Worm (Caenorhabditis elegans) whole organism, young adult: Measurements from ENCODE around the gene fbxb-5.
A peak's percentile ranks its signal among the peaks of the same experiment; 100 is the strongest.
"Not testable (repeated sequence)": the region's sequence is repeated elsewhere in the genome, so short reads cannot be mapped to it uniquely, and the experiment has no call there.

Source experiments
- B0261.1 ChIP-seq: sonication (generic microtip); optimal IDR thresholded peaks from 2 replicates; lab custom pipeline; 2016; ENCODE audit warnings: mild to moderate bottlenecking, missing genetic modification characterization, moderate library complexity, missing compliant biosample characterization
- C06A6.2 ChIP-seq: fragments of 200-800 bp; sonication (Bioruptor generic); conservative IDR thresholded peaks from 2 replicates; pipeline ENCODE4 v1.3.6; 2022; ENCODE audit warnings: missing genetic modification characterization, missing compliant biosample characterization
- C17E4.6 ChIP-seq: fragments of 200-800 bp; sonication (Bioruptor generic); IDR thresholded peaks from 2 replicates; pipeline ENCODE4 v1.3.6; 2022; ENCODE audit warnings: missing genetic modification reagents, missing genetic modification characterization, missing compliant biosample characterization
- F10E7.11 ChIP-seq: sonication (generic microtip); optimal IDR thresholded peaks from 2 replicates; lab custom pipeline; 2017; ENCODE audit warnings: mild to moderate bottlenecking, missing genetic modification characterization, moderate library complexity, missing compliant biosample characterization
- F39B2.1 ChIP-seq: fragments of 200-800 bp; sonication (Bioruptor generic); IDR thresholded peaks from 2 replicates; pipeline ENCODE4 v1.3.6; 2022; ENCODE audit warnings: missing genetic modification reagents, missing genetic modification characterization, missing compliant biosample characterization
- Y53G8AR.9 ChIP-seq: fragments of 200-800 bp; sonication (Bioruptor generic); conservative IDR thresholded peaks from 2 replicates; pipeline ENCODE4 v1.3.6; 2022; ENCODE audit warnings: missing genetic modification reagents, missing genetic modification characterization, missing compliant biosample characterization
- akir-1 ChIP-seq: fragments of 200-800 bp; sonication (Bioruptor generic); optimal IDR thresholded peaks from 2 replicates; lab custom pipeline; 2018; ENCODE audit warnings: mild to moderate bottlenecking, missing genetic modification characterization, moderate library complexity, missing compliant biosample characterization
- attf-6 ChIP-seq: fragments of 200-800 bp; sonication (Bioruptor generic); IDR thresholded peaks from 2 replicates; pipeline ENCODE4 v1.3.6; 2022; ENCODE audit warnings: missing genetic modification reagents, missing genetic modification characterization, missing compliant biosample characterization
- ceh-27 ChIP-seq: fragments of 200-800 bp; sonication (Bioruptor generic); optimal IDR thresholded peaks from 2 replicates; lab custom pipeline; 2018; ENCODE audit warnings: mild to moderate bottlenecking, missing genetic modification characterization, moderate library complexity, missing compliant biosample characterization
- ceh-79 ChIP-seq: sonication (generic microtip); optimal IDR thresholded peaks from 2 replicates; lab custom pipeline; 2017; ENCODE audit warnings: mild to moderate bottlenecking, missing genetic modification characterization, missing compliant biosample characterization
- dox-1 ChIP-seq: fragments of 200-800 bp; sonication (Bioruptor generic); IDR thresholded peaks from 2 replicates; pipeline ENCODE4 v1.3.6; 2022; ENCODE audit warnings: missing genetic modification reagents, missing genetic modification characterization, missing compliant biosample characterization
- egl-18 ChIP-seq: fragments of 200-800 bp; sonication (Bioruptor generic); IDR thresholded peaks from 2 replicates; pipeline ENCODE4 v1.3.6; 2022; ENCODE audit warnings: missing genetic modification reagents, missing genetic modification characterization, missing compliant biosample characterization
- ekl-4 ChIP-seq: fragments of 200-800 bp; sonication (Bioruptor generic); IDR thresholded peaks from 2 replicates; pipeline ENCODE4 v1.3.6; 2022; ENCODE audit warnings: missing genetic modification reagents, missing genetic modification characterization, missing compliant biosample characterization
- ets-4 ChIP-seq: fragments of 200-800 bp; sonication (Bioruptor generic); optimal IDR thresholded peaks from 2 replicates; lab custom pipeline; 2018; ENCODE audit warnings: mild to moderate bottlenecking, missing genetic modification characterization, missing compliant biosample characterization
- gei-17 ChIP-seq: fragments of 200-800 bp; sonication (Bioruptor generic); optimal IDR thresholded peaks from 2 replicates; lab custom pipeline; 2018; ENCODE audit warnings: mild to moderate bottlenecking, missing genetic modification characterization, missing compliant biosample characterization
- hlh-26 ChIP-seq: fragments of 200-800 bp; sonication (Bioruptor generic); conservative IDR thresholded peaks from 2 replicates; pipeline ENCODE4 v1.3.6; 2022; ENCODE audit warnings: missing genetic modification reagents, missing genetic modification characterization, missing compliant biosample characterization
- hmg-20 ChIP-seq: fragments of 200-800 bp; sonication (Bioruptor generic); IDR thresholded peaks from 2 replicates; pipeline ENCODE4 v1.3.6; 2022; ENCODE audit warnings: missing genetic modification reagents, missing genetic modification characterization, missing compliant biosample characterization
- hsf-1 ChIP-seq: fragments of 200-800 bp; sonication (Bioruptor generic); IDR thresholded peaks from 2 replicates; pipeline ENCODE4 v1.3.6; 2022; ENCODE audit warnings: missing genetic modification reagents, missing genetic modification characterization, missing compliant biosample characterization
- let-607 ChIP-seq, 2 experiments: fragments of 200-800 bp in 1 of 2; sonication (Bioruptor generic) in 1 of 2; sonication (generic microtip) in 1 of 2; optimal IDR thresholded peaks; 2 replicates each; lab custom pipeline; 2016 to 2018; ENCODE audit warnings: mild to moderate bottlenecking in 2 of 2, missing compliant biosample characterization in 2 of 2, missing genetic modification characterization in 2 of 2, moderate library complexity in 2 of 2, missing genotype in 1 of 2
- lin-26 ChIP-seq: fragments of 200-800 bp; sonication (Bioruptor generic); IDR thresholded peaks from 2 replicates; pipeline ENCODE4 v1.3.6; 2022; ENCODE audit warnings: missing genetic modification reagents, missing genetic modification characterization, missing compliant biosample characterization
- lin-35 ChIP-seq, 3 experiments: fragments of 150-350 bp in 2 of 3; sonication (generic microtip) in 1 of 3; optimal IDR thresholded peaks; 2 replicates each; lab custom pipeline; 2014 to 2018; ENCODE audit warnings: missing biosample characterization in 3 of 3, missing genetic modification characterization in 3 of 3, missing genetic modification reagents in 3 of 3
- lin-40 ChIP-seq: sonication (generic microtip); optimal IDR thresholded peaks from 2 replicates; lab custom pipeline; 2016; ENCODE audit warnings: missing genetic modification characterization, mild to moderate bottlenecking, missing compliant biosample characterization, missing genotype, missing genetic modification reagents
- madf-3 ChIP-seq: fragments of 200-800 bp; sonication (Bioruptor generic); IDR thresholded peaks from 2 replicates; pipeline ENCODE4 v1.3.6; 2022; ENCODE audit warnings: missing genetic modification reagents, missing genetic modification characterization, missing compliant biosample characterization
- madf-8 ChIP-seq: fragments of 200-800 bp; sonication (Bioruptor generic); conservative IDR thresholded peaks from 2 replicates; pipeline ENCODE4 v1.3.6; 2022; ENCODE audit warnings: missing genetic modification reagents, missing genetic modification characterization, missing compliant biosample characterization
- mcd-1 ChIP-seq: fragments of 200-800 bp; sonication (Bioruptor generic); IDR thresholded peaks from 2 replicates; pipeline ENCODE4 v1.3.6; 2022; ENCODE audit warnings: missing genetic modification reagents, missing genetic modification characterization, missing compliant biosample characterization
- mxl-1 ChIP-seq: sonication (generic microtip); optimal IDR thresholded peaks from 2 replicates; lab custom pipeline; 2016; ENCODE audit warnings: missing genetic modification characterization, missing compliant biosample characterization
- nfya-1 ChIP-seq: sonication (generic microtip); optimal IDR thresholded peaks from 2 replicates; lab custom pipeline; 2017; ENCODE audit warnings: antibody characterized with exemption, missing compliant biosample characterization, missing genetic modification characterization, borderline replicate concordance; ENCODE audit not compliant: insufficient read depth
- nfya-2 ChIP-seq: fragments of 200-800 bp; sonication (Bioruptor generic); IDR thresholded peaks from 2 replicates; pipeline ENCODE4 v1.3.6; 2022; ENCODE audit warnings: missing genetic modification reagents, missing genetic modification characterization, missing compliant biosample characterization
- nhr-27 ChIP-seq: fragments of 200-800 bp; sonication (Bioruptor generic); optimal IDR thresholded peaks from 2 replicates; lab custom pipeline; 2018; ENCODE audit warnings: mild to moderate bottlenecking, missing genetic modification characterization, moderate library complexity, missing compliant biosample characterization
- nhr-80 ChIP-seq: sonication (generic microtip); optimal IDR thresholded peaks from 2 replicates; lab custom pipeline; 2016; ENCODE audit warnings: missing genetic modification characterization, missing compliant biosample characterization
- nhr-90 ChIP-seq: sonication (generic microtip); optimal IDR thresholded peaks from 2 replicates; lab custom pipeline; 2016; ENCODE audit warnings: missing genotype, mild to moderate bottlenecking, missing genetic modification characterization, missing compliant biosample characterization
- rcor-1 ChIP-seq: fragments of 200-800 bp; sonication (Bioruptor generic); IDR thresholded peaks from 2 replicates; pipeline ENCODE4 v1.3.6; 2022; ENCODE audit warnings: missing genetic modification reagents, missing genetic modification characterization, missing compliant biosample characterization
- sea-2 ChIP-seq: fragments of 200-800 bp; sonication (Bioruptor generic); IDR thresholded peaks from 2 replicates; pipeline ENCODE4 v1.3.6; 2022; ENCODE audit warnings: missing genetic modification characterization, missing compliant biosample characterization
- tbp1 ChIP-seq: fragments of 200-800 bp; sonication (Bioruptor generic); optimal IDR thresholded peaks from 2 replicates; lab custom pipeline; 2018; ENCODE audit warnings: mild to moderate bottlenecking, missing genetic modification characterization, missing compliant biosample characterization
- unc-130 ChIP-seq: sonication (generic microtip); optimal IDR thresholded peaks from 2 replicates; lab custom pipeline; 2016; ENCODE audit warnings: missing genetic modification reagents, missing genetic modification characterization, missing compliant biosample characterization
- unc-62 ChIP-seq: fragments of 150-350 bp; optimal IDR thresholded peaks from 2 replicates; lab custom pipeline; 2014; ENCODE audit warnings: missing biosample characterization, missing genetic modification reagents, missing genetic modification characterization
- xnd-1 ChIP-seq: sonication (generic microtip); optimal IDR thresholded peaks from 2 replicates; lab custom pipeline; 2016; ENCODE audit warnings: missing genotype, missing genetic modification reagents, missing genetic modification characterization, missing compliant biosample characterization
- zim-3 ChIP-seq: sonication (generic microtip); optimal IDR thresholded peaks from 2 replicates; lab custom pipeline; 2017; ENCODE audit warnings: mild to moderate bottlenecking, missing genetic modification characterization, moderate library complexity, missing compliant biosample characterization
- ztf-3 ChIP-seq: fragments of 200-800 bp; sonication (Bioruptor generic); optimal IDR thresholded peaks from 2 replicates; lab custom pipeline; 2018; ENCODE audit warnings: mild to moderate bottlenecking, missing genetic modification characterization, missing compliant biosample characterization

The fbxb-5 gene

DNA sequence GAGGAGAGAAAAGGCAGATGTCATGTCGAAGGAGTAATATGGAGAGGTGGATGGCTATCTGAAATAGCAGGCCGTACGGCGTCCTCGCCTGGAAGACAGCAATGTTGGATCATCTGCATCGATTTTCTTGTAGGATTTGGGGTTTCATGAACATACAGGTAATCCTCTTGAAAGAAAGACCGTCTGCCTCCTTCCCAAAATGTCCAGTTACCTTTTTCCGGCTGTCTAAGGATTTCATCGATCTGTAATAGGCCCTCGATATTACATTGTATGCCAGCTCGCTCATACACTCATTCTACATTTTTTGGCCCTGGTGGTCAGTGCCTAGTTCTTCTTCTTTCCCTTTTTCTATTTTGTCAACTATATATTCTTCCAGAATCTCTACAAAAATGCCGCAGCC, at the start of gene fbxb-5, which contains the start of gene btb-8:
Gene fbxb-5 (minus strand): TSS at position 101 of the 400 bp plus-strand sequence.
Gene btb-8 (plus strand): TSS at position 377 of the 400 bp plus-strand sequence.
- TF ChIP-seq mxl-1 (tag; lab: Kevin White, UChicago): no peak
- TF ChIP-seq lin-40: no peak
- no peak for TF ChIP-seq nhr-27 (tag; lab: Kevin White, UChicago)
- TF ChIP-seq attf-6 (GFP tag; lab: Robert Waterston, UW): no peak
- no peak for TF ChIP-seq nhr-80
- TF ChIP-seq ekl-4 (GFP tag; lab: Robert Waterston, UW): no peak
- TF ChIP-seq tbp1: no peak

DNA sequence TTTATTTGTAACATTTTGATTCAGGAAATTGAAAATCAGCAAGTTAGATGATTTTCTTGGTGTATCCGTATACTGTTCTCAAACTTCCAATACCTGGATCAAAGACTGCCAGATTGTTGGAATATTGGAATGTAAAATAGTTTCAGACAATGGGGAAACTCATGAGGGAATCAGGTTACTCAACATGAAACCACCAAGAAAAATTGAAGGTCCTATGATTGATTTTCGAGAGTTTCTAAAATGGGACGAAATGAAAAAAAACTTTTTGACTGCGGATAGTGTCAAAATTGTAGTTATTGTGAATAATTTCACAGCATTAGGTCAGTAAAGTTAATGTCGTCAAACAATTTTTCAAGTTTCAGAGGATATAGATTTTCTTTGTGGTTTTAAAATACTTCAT, 49.5 kb upstream of the fbxb-5 start, which contains the start of gene math-3:
Gene math-3 (plus strand): TSS at position 301 of the 400 bp plus-strand sequence.
- TF ChIP-seq sea-2: no peak
- TF ChIP-seq F39B2.1 (GFP tag; lab: Robert Waterston, UW): no peak
- TF ChIP-seq lin-26 (GFP tag; lab: Robert Waterston, UW): no peak
- TF ChIP-seq F10E7.11 (tag; lab: Kevin White, UChicago): no peak
- no peak for TF ChIP-seq mcd-1 (GFP tag; lab: Robert Waterston, UW)
- no peak for TF ChIP-seq zim-3
- no peak for TF ChIP-seq unc-62 (GFP tag; lab: Kevin White, UChicago)
- no peak for TF ChIP-seq ceh-27
- no peak for TF ChIP-seq C17E4.6 (GFP tag; lab: Robert Waterston, UW)
- TF ChIP-seq nfya-1 (tag; lab: Kevin White, UChicago): no peak
- TF ChIP-seq, all 124 proteins: peak for 0

DNA sequence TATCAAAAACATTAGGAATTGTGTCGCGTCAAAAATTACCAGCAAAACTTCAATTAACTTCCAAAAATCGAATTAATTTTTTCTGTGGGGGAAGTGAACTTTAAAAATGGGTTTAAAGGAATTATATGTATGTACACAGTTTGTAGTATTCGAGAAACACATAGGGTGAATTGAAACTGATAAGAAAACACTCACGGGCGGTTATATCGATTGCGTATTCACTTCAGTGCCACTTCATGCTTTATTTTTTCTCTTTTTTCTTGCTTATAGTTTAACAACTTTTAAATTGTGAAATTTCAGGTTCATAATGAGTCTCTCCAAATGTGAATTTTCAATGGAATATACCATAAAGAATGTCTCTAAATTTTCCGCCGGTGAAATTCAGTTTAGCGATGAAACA, 49.1 kb upstream of the fbxb-5 start, which contains the start of gene math-26:
Gene math-26 (plus strand): TSS at position 301 of the 400 bp plus-strand sequence.
- not testable (repeated sequence) for TF ChIP-seq lin-40; hlh-26 (GFP tag; lab: Robert Waterston, UW); Y53G8AR.9 (GFP tag; lab: Robert Waterston, UW)

DNA sequence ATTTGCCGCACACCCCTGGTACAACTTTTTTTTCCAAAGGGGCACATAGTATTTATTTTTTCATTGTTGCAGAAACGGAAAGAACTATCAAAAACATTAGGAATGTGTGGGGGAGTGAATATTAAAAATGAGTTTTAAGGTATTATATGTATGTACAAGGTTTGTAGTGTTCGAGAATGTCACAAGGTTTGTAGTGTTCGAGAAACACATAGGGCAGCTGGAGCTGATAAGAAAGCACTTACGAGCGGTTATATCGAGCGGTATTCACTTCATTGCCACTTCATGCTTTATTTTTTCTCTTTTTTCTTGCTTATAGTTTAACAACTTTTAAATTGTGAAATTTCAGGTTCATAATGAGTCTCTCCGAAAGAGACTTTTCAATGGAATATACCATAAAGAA, 45.2 kb upstream of the fbxb-5 start:
- TF ChIP-seq nhr-80 (peak; percentile 36), dox-1 (0 out of 2 replicates have a peak, but pooled peaks have one; percentile 14)
- TF ChIP-seq, all 124 proteins: peak for 2; not testable (repeated sequence) for 122

DNA sequence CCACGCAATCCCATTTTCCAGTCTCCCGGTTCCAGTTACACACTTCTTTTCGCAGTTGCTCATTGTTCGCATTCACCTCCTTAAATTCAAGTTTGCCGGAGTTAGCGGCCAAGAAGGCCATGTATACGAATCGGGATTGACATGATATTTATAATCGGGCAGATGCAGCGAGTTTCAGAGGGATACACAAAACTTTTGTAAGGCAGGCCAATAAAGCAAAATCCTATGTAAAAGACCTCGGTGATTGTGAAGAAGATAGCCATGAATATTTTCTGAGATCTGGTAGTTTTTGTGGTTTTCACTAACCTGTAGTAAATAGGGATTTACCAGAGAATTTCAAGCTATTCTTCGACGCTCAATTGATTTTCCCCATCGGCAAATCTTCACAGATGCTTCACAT, 44.4 kb upstream of the fbxb-5 start:
- no peak for TF ChIP-seq ztf-3 (GFP tag; lab: Kevin White, UChicago)
- no peak for TF ChIP-seq ets-4 (GFP tag; lab: Kevin White, UChicago)
- TF ChIP-seq nfya-2 (GFP tag; lab: Robert Waterston, UW): no peak
- no peak for TF ChIP-seq rcor-1 (GFP tag; lab: Robert Waterston, UW)
- TF ChIP-seq, all 124 proteins: peak for 0

DNA sequence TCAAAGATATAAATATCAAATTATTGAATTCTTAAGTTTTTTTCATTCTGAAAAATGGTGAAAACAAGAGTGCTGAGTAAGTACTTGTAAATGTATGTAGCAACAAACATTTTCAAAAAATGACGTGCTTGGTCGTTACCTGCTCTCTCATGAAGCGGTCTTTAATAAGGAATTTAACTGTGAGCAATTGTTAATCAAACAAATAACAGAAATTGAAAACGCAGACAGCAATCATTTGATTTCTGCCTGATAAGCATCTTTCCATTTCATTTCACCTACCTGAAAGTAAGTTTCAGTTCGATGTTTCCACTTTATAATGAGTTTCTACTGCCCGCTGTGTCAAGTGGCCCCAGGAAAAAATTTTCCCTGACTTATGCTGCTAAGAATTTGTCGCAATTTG, 40.8 kb upstream of the fbxb-5 start, which contains the start of gene math-28:
Gene math-28 (plus strand): TSS at position 301 of the 400 bp plus-strand sequence.
- TF ChIP-seq hsf-1 (GFP tag; lab: Robert Waterston, UW): no peak
- TF ChIP-seq unc-130: no peak
- no peak for TF ChIP-seq C06A6.2

DNA sequence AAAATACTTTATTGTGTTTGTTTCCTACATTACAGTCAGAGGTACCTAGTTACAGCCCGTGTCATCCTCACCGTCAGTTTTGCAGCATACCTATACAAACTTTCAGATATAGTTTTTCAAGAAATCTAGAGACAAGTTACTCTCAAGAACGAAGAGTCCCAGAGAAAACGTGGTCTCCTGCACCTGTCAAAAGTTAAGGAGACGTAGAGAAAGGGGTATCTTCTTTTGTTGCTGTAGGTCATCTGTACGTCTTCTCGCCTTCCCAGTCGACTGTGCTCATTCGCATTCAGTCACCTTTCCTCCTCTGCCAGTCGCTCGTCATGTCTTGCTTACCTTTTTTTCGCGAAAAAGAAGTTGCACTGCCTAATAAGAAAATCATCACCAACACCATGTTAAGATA, 39.3 kb upstream of the fbxb-5 start, which contains the start of gene F36H5.4:
Gene F36H5.4 (plus strand): TSS at position 301 of the 400 bp plus-strand sequence.
- TF ChIP-seq lin-35 (GFP tag; optimal IDR thresholded peaks at IDR 0.05; lab: Kevin White, UChicago) (no peak), mcd-1 (GFP tag; lab: Robert Waterston, UW) (no peak), B0261.1 (no peak), let-607 (tag; optimal IDR thresholded peaks at IDR 0.05; lab: Kevin White, UChicago) (no peak), ceh-79 (tag; lab: Kevin White, UChicago) (no peak), madf-8 (GFP tag; lab: Robert Waterston, UW) (no peak), gei-17 (GFP tag; lab: Kevin White, UChicago) (no peak), hmg-20 (GFP tag; lab: Robert Waterston, UW) (no peak), ets-4 (GFP tag; lab: Kevin White, UChicago) (no peak), xnd-1 (no peak), akir-1 (GFP tag; lab: Kevin White, UChicago) (no peak), egl-18 (GFP tag; lab: Robert Waterston, UW) (no peak), madf-3 (GFP tag; lab: Robert Waterston, UW) (no peak), nhr-90 (tag; lab: Kevin White, UChicago) (no peak)
